Worm (Caenorhabditis elegans) whole organism, L1 larva: Measurements from ENCODE around the gene C10C6.3.

Experiments used
- C04F5.9 ChIP-seq: sonication (generic microtip); optimal IDR thresholded peaks from 2 replicates; lab custom pipeline; 2016; ENCODE audit warnings: missing genetic modification characterization, missing compliant biosample characterization
- C16A3.4 ChIP-seq: fragments of 150-350 bp; optimal IDR thresholded peaks from 2 replicates; lab custom pipeline; 2014; ENCODE audit warnings: missing biosample characterization, missing genetic modification characterization
- aly-2 ChIP-seq: fragments of 150-350 bp; optimal IDR thresholded peaks from 2 replicates; lab custom pipeline; 2014; ENCODE audit warnings: missing biosample characterization, missing genetic modification characterization
- ama-1 ChIP-seq: fragments of 150-350 bp; optimal IDR thresholded peaks from 2 replicates; lab custom pipeline; 2014
- blmp-1 ChIP-seq: fragments of 150-350 bp; optimal IDR thresholded peaks from 2 replicates; lab custom pipeline; 2014; ENCODE audit warnings: missing biosample characterization, missing genetic modification characterization
- ceh-82 ChIP-seq, 3 experiments: fragments of 150-350 bp in 1 of 3; sonication (generic microtip) in 2 of 3; optimal IDR thresholded peaks; 2 replicates each; lab custom pipeline; 2014 to 2017; ENCODE audit warnings: missing biosample characterization in 3 of 3, missing genetic modification characterization in 3 of 3
- dpl-1 ChIP-seq, 3 experiments: fragments of 150-350 bp in 2 of 3; sonication (generic microtip) in 1 of 3; optimal IDR thresholded peaks; 2 replicates each; lab custom pipeline; 2014 to 2017; ENCODE audit warnings: missing biosample characterization in 3 of 3, missing genetic modification characterization in 3 of 3, missing genetic modification reagents in 3 of 3
- efl-1 ChIP-seq, 4 experiments: fragments of 150-350 bp; optimal IDR thresholded peaks in 3 of 4; peaks in 1 of 4; 1 replicate in 1 of 4; 2 replicates in 3 of 4; lab custom pipeline; 2014; ENCODE audit warnings: missing biosample characterization in 2 of 4, missing genetic modification characterization in 2 of 4, missing genetic modification reagents in 2 of 4
- efl-3 ChIP-seq: fragments of 200-800 bp; sonication (Bioruptor generic); optimal IDR thresholded peaks from 2 replicates; lab custom pipeline; 2018; ENCODE audit warnings: mild to moderate bottlenecking, missing genetic modification characterization, missing compliant biosample characterization
- egl-13 ChIP-seq: sonication (generic microtip); optimal IDR thresholded peaks from 2 replicates; lab custom pipeline; 2016; ENCODE audit warnings: missing genotype, missing genetic modification reagents, missing genetic modification characterization, missing compliant biosample characterization
- egl-27 ChIP-seq, 2 experiments: fragments of 150-350 bp in 1 of 2; sonication (generic microtip); optimal IDR thresholded peaks; 3 replicates each; lab custom pipeline; 2017 to 2018; ENCODE audit warnings: missing biosample characterization in 2 of 2, missing genetic modification characterization in 2 of 2, missing genetic modification reagents in 2 of 2
- elt-2 ChIP-seq: sonication (generic microtip); optimal IDR thresholded peaks from 2 replicates; lab custom pipeline; 2016; ENCODE audit warnings: missing genetic modification characterization, mild to moderate bottlenecking, inconsistent platforms, missing compliant biosample characterization, missing genetic modification reagents
- elt-3 ChIP-seq, 6 experiments: fragments of 150-350 bp in 1 of 6; sonication (generic microtip); optimal IDR thresholded peaks; 2 replicates each; lab custom pipeline; 2017 to 2018; ENCODE audit warnings: missing biosample characterization in 6 of 6, missing genetic modification characterization in 6 of 6, inconsistent platforms in 1 of 6
- fkh-10 ChIP-seq: sonication (generic microtip); optimal IDR thresholded peaks from 2 replicates; lab custom pipeline; 2017; ENCODE audit warnings: missing biosample characterization, missing genetic modification reagents, missing genetic modification characterization
- fkh-8 ChIP-seq: sonication (generic microtip); optimal IDR thresholded peaks from 2 replicates; lab custom pipeline; 2016; ENCODE audit warnings: mild to moderate bottlenecking, missing genetic modification characterization, missing compliant biosample characterization
- fos-1 ChIP-seq: fragments of 150-350 bp; optimal IDR thresholded peaks from 2 replicates; lab custom pipeline; 2014; ENCODE audit warnings: missing biosample characterization, missing genetic modification characterization
- grh-1 ChIP-seq: fragments of 200-800 bp; sonication (Bioruptor generic); IDR thresholded peaks from 2 replicates; pipeline ENCODE4 v1.3.6; 2022; ENCODE audit warnings: missing genetic modification reagents, missing genetic modification characterization, missing compliant biosample characterization
- hpl-2 ChIP-seq: fragments of 150-350 bp; optimal IDR thresholded peaks from 2 replicates; lab custom pipeline; 2014; ENCODE audit warnings: missing biosample characterization, missing genetic modification reagents, missing genetic modification characterization
- irx-1 ChIP-seq: sonication (generic microtip); optimal IDR thresholded peaks from 2 replicates; lab custom pipeline; 2016; ENCODE audit warnings: missing genetic modification characterization, missing compliant biosample characterization
- lin-13 ChIP-seq: fragments of 150-350 bp; optimal IDR thresholded peaks from 2 replicates; lab custom pipeline; 2014; ENCODE audit warnings: missing biosample characterization, missing genetic modification reagents, missing genetic modification characterization
- lin-14 ChIP-seq: fragments of 200-800 bp; sonication (Bioruptor generic); optimal IDR thresholded peaks from 2 replicates; lab custom pipeline; 2018; ENCODE audit warnings: mild to moderate bottlenecking, missing genetic modification characterization, moderate library complexity, missing compliant biosample characterization
- lin-15B ChIP-seq: fragments of 150-350 bp; sonication (generic microtip); optimal IDR thresholded peaks from 3 replicates; lab custom pipeline; 2014; ENCODE audit warnings: missing biosample characterization, missing genetic modification characterization
- lin-35 ChIP-seq, 2 experiments: fragments of 150-350 bp; optimal IDR thresholded peaks; 2 replicates each; lab custom pipeline; 2014; ENCODE audit warnings: missing biosample characterization in 2 of 2, missing genetic modification characterization in 2 of 2, missing genetic modification reagents in 2 of 2
- lir-3 ChIP-seq: sonication (generic microtip); optimal IDR thresholded peaks from 2 replicates; lab custom pipeline; 2016; ENCODE audit warnings: mild to moderate bottlenecking, missing genetic modification characterization, moderate library complexity, missing compliant biosample characterization; ENCODE audit not compliant: poor library complexity
- lsy-2 ChIP-seq, 2 experiments: fragments of 150-350 bp; optimal IDR thresholded peaks; 2 replicates each; lab custom pipeline; 2014; ENCODE audit warnings: missing biosample characterization in 2 of 2, missing genetic modification characterization in 2 of 2
- mab-9 ChIP-seq: fragments of 200-800 bp; sonication (Bioruptor generic); IDR thresholded peaks from 2 replicates; pipeline ENCODE4 v1.3.6; 2022; ENCODE audit warnings: missing genetic modification reagents, missing genetic modification characterization, missing compliant biosample characterization
- mdl-1 ChIP-seq, 2 experiments: fragments of 150-350 bp; optimal IDR thresholded peaks; 2 replicates each; lab custom pipeline; 2014 to 2017; ENCODE audit warnings: missing biosample characterization in 2 of 2, missing genetic modification characterization in 2 of 2, inconsistent platforms in 1 of 2
- mep-1 ChIP-seq: fragments of 150-350 bp; optimal IDR thresholded peaks from 2 replicates; lab custom pipeline; 2014; ENCODE audit warnings: missing biosample characterization, missing genetic modification characterization
- nhr-12 ChIP-seq: sonication (generic microtip); optimal IDR thresholded peaks from 2 replicates; lab custom pipeline; 2017; ENCODE audit warnings: missing biosample characterization, missing genetic modification characterization
- nhr-19 ChIP-seq: fragments of 200-800 bp; sonication (Bioruptor generic); conservative IDR thresholded peaks from 2 replicates; pipeline ENCODE4 v1.3.6; 2022; ENCODE audit warnings: missing genetic modification characterization, missing compliant biosample characterization
- nhr-20 ChIP-seq: sonication (generic microtip); optimal IDR thresholded peaks from 2 replicates; lab custom pipeline; 2016; ENCODE audit warnings: mild to moderate bottlenecking, missing genetic modification characterization, missing compliant biosample characterization
- nhr-28 ChIP-seq: fragments of 150-350 bp; optimal IDR thresholded peaks from 2 replicates; lab custom pipeline; 2014; ENCODE audit warnings: missing biosample characterization, missing genetic modification characterization
- nhr-71 ChIP-seq: sonication (generic microtip); optimal IDR thresholded peaks from 2 replicates; lab custom pipeline; 2016; ENCODE audit warnings: mild to moderate bottlenecking, missing genetic modification characterization, moderate library complexity, missing compliant biosample characterization
- nhr-76 ChIP-seq: sonication (generic microtip); optimal IDR thresholded peaks from 2 replicates; lab custom pipeline; 2017; ENCODE audit warnings: missing biosample characterization, missing genetic modification characterization
- nhr-77 ChIP-seq: fragments of 150-350 bp; optimal IDR thresholded peaks from 2 replicates; lab custom pipeline; 2014; ENCODE audit warnings: missing biosample characterization, missing genetic modification characterization
- pax-3 ChIP-seq: fragments of 200-800 bp; sonication (Bioruptor generic); optimal IDR thresholded peaks from 2 replicates; lab custom pipeline; 2018; ENCODE audit warnings: mild to moderate bottlenecking, missing genetic modification characterization, moderate library complexity, missing compliant biosample characterization
- pqm-1 ChIP-seq: sonication (generic microtip); optimal IDR thresholded peaks from 3 replicates; lab custom pipeline; 2017; ENCODE audit warnings: missing biosample characterization, missing genetic modification characterization
- skn-1 ChIP-seq: fragments of 150-350 bp; optimal IDR thresholded peaks from 2 replicates; lab custom pipeline; 2014; ENCODE audit warnings: missing biosample characterization, missing genetic modification characterization
- snpc-4 ChIP-seq: fragments of 150-350 bp; optimal IDR thresholded peaks from 2 replicates; lab custom pipeline; 2014; ENCODE audit warnings: missing biosample characterization, missing genetic modification characterization
- snu-23 ChIP-seq: sonication (generic microtip); optimal IDR thresholded peaks from 2 replicates; lab custom pipeline; 2016; ENCODE audit warnings: missing genetic modification characterization, missing compliant biosample characterization
- sptf-1 ChIP-seq: fragments of 150-350 bp; optimal IDR thresholded peaks from 2 replicates; lab custom pipeline; 2014; ENCODE audit warnings: missing biosample characterization, missing genetic modification characterization
- swsn-7 ChIP-seq: sonication (generic microtip); optimal IDR thresholded peaks from 2 replicates; lab custom pipeline; 2016; ENCODE audit warnings: missing genetic modification characterization, missing compliant biosample characterization
- tbx-2 ChIP-seq: sonication (generic microtip); optimal IDR thresholded peaks from 2 replicates; lab custom pipeline; 2016; ENCODE audit warnings: missing genetic modification characterization, missing compliant biosample characterization
- tlp-1 ChIP-seq: fragments of 150-350 bp; optimal IDR thresholded peaks from 2 replicates; lab custom pipeline; 2014; ENCODE audit warnings: missing biosample characterization, missing genetic modification characterization
- unc-130 ChIP-seq: fragments of 150-350 bp; optimal IDR thresholded peaks from 2 replicates; lab custom pipeline; 2017; ENCODE audit warnings: missing biosample characterization, missing genetic modification characterization, inconsistent platforms
- unc-30 ChIP-seq: sonication (generic microtip); optimal IDR thresholded peaks from 2 replicates; lab custom pipeline; 2017; ENCODE audit warnings: missing biosample characterization, missing genetic modification characterization
- unc-86 ChIP-seq: sonication (generic microtip); optimal IDR thresholded peaks from 2 replicates; lab custom pipeline; 2016; ENCODE audit warnings: missing genetic modification characterization, missing compliant biosample characterization
- unc-98 ChIP-seq: fragments of 200-800 bp; sonication (Bioruptor generic); IDR thresholded peaks from 2 replicates; pipeline ENCODE4 v1.3.6; 2022; ENCODE audit warnings: missing genetic modification characterization, missing compliant biosample characterization
- vab-15 ChIP-seq: sonication (generic microtip); optimal IDR thresholded peaks from 2 replicates; lab custom pipeline; 2017; ENCODE audit warnings: missing genotype, mild to moderate bottlenecking, missing genetic modification characterization, missing compliant biosample characterization
- xbp-1 ChIP-seq: sonication (generic microtip); optimal IDR thresholded peaks from 2 replicates; lab custom pipeline; 2016; ENCODE audit warnings: missing genetic modification characterization, missing compliant biosample characterization
- zag-1 ChIP-seq: fragments of 150-350 bp; optimal IDR thresholded peaks from 2 replicates; lab custom pipeline; 2014; ENCODE audit warnings: missing biosample characterization, missing genetic modification characterization
- zip-4 ChIP-seq: fragments of 200-800 bp; sonication (Bioruptor generic); optimal IDR thresholded peaks from 2 replicates; lab custom pipeline; 2018; ENCODE audit warnings: mild to moderate bottlenecking, missing genetic modification characterization, moderate library complexity, missing compliant biosample characterization
- ztf-11 ChIP-seq, 2 experiments: sonication (generic microtip); optimal IDR thresholded peaks; 2 replicates each; lab custom pipeline; 2016 to 2017; ENCODE audit warnings: missing genetic modification characterization in 2 of 2, missing biosample characterization in 1 of 2, missing compliant biosample characterization in 1 of 2

C10C6.3 gene

DNA sequence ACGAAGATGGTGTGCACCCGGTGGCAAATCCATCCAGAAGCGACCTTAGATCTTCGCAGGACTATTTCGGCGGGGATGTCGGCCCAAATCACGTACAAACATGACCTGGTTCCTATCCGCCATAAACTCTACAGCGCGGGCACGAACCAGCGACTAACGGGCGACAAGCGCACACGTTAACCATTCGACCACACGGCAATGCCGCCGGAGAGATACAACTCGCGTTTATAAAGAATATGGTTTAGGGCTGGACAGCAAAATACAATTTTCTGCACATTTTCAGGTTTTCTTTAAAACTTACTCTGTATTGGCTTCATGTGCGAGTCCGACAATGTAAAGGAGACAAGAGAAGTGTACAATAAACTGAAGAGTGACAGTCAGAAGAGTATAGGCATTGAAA lies 9.0 kb upstream of the C10C6.3 start:
- TF ChIP-seq nhr-20 (tag; lab: Kevin White, UChicago) (peak; percentile 66), zip-4 (GFP tag; lab: Kevin White, UChicago) (peak; percentile 28), nhr-12 (tag; lab: Kevin White, UChicago) (no peak), unc-98 (GFP tag; lab: Robert Waterston, UW) (no peak; the same call in 1 of the 2 replicates), pqm-1 (tag; lab: Kevin White, UChicago) (no peak), fkh-8 (tag; lab: Kevin White, UChicago) (peak; percentile 45), efl-3 (GFP tag; lab: Kevin White, UChicago) (no peak), egl-27 (tag; optimal IDR thresholded peaks at IDR 0.05; lab: Kevin White, UChicago) (no peak), egl-13 (no peak), swsn-7 (tag; lab: Kevin White, UChicago) (peak; percentile 68), nhr-71 (tag; lab: Kevin White, UChicago) (peak; percentile 76), fkh-10 (GFP tag; lab: Kevin White, UChicago) (no peak), lin-35 (GFP tag; optimal IDR thresholded peaks at IDR 0.05; lab: Kevin White, UChicago) (peak; percentile 41 to 78), lir-3 (tag; lab: Kevin White, UChicago) (peak; percentile 74), snpc-4 (tag; lab: Kevin White, UChicago) (peak; percentile 16), blmp-1 (tag; lab: Kevin White, UChicago) (peak; percentile 21), xbp-1 (tag; lab: Kevin White, UChicago) (peak; percentile 51), pax-3 (tag; lab: Kevin White, UChicago) (peak; percentile 34), tbx-2 (tag; lab: Kevin White, UChicago) (peak; percentile 46), aly-2 (tag; lab: Kevin White, UChicago) (peak; percentile 87), vab-15 (tag; lab: Kevin White, UChicago) (peak; percentile 80), ztf-11 (tag; optimal IDR thresholded peaks at IDR 0.05; lab: Kevin White, UChicago) (peak in 1 of 2 experiments; percentile 50), dpl-1 (GFP tag; optimal IDR thresholded peaks at IDR 0.05; lab: Kevin White, UChicago) (peak in 2 of 3 experiments; percentile 39 to 49), unc-130 (tag; lab: Kevin White, UChicago) (peak; percentile 50), nhr-77 (peak; percentile 46), fos-1 (tag; lab: Kevin White, UChicago) (no peak), C16A3.4 (peak; percentile 83), nhr-28 (tag; lab: Kevin White, UChicago) (no peak), skn-1 (peak; percentile 41), elt-3 (tag; optimal IDR thresholded peaks at IDR 0.05; lab: Kevin White, UChicago) (peak in 1 of 6 experiments; percentile 40), nhr-19 (GFP tag; lab: Robert Waterston, UW) (peak; percentile 53), zag-1 (tag; lab: Kevin White, UChicago) (no peak), hpl-2 (GFP tag; lab: Kevin White, UChicago) (peak; percentile 32), irx-1 (tag; lab: Kevin White, UChicago) (peak; percentile 56), lsy-2 (tag; optimal IDR thresholded peaks at IDR 0.05; lab: Kevin White, UChicago) (peak; percentile 57 to 70), efl-1 (optimal IDR thresholded peaks at IDR 0.05; lab: Kevin White, UChicago) (peak; percentile 52 to 64), efl-1 (GFP tag; optimal IDR thresholded peaks at IDR 0.05 in 1 of 2; lab: Kevin White, UChicago) (peak; percentile 32 to 95), tlp-1 (tag; lab: Kevin White, UChicago) (no peak), snu-23 (GFP tag; lab: Kevin White, UChicago) (peak; percentile 79), C04F5.9 (tag; lab: Kevin White, UChicago) (peak; percentile 38), elt-2 (tag; lab: Kevin White, UChicago) (peak; percentile 38), unc-86 (tag; lab: Kevin White, UChicago) (peak; percentile 43), mep-1 (tag; lab: Kevin White, UChicago) (peak; percentile 80), nhr-76 (tag; lab: Kevin White, UChicago) (peak; percentile 46), lin-14 (GFP tag; lab: Kevin White, UChicago) (peak; percentile 63), unc-30 (tag; lab: Kevin White, UChicago) (no peak), mab-9 (GFP tag; lab: Robert Waterston, UW) (no peak), grh-1 (no peak), lin-15B (tag; lab: Kevin White, UChicago) (no peak), sptf-1 (tag; lab: Kevin White, UChicago) (no peak), ama-1 (peak; percentile 59), lin-13 (GFP tag; lab: Kevin White, UChicago) (peak; percentile 45), mdl-1 (tag; optimal IDR thresholded peaks at IDR 0.05; lab: Kevin White, UChicago) (peak in 1 of 2 experiments; percentile 52), ceh-82 (tag; optimal IDR thresholded peaks at IDR 0.05; lab: Kevin White, UChicago) (peak; percentile 3 to 63 (median 19))
